Worm (Caenorhabditis elegans): Measurements from ENCODE around the gene C35B1.2.
"Not testable (repeated sequence)": the region's sequence is repeated elsewhere in the genome, so short reads cannot be mapped to it uniquely, and the experiment has no call there.

The C35B1.2 gene

DNA sequence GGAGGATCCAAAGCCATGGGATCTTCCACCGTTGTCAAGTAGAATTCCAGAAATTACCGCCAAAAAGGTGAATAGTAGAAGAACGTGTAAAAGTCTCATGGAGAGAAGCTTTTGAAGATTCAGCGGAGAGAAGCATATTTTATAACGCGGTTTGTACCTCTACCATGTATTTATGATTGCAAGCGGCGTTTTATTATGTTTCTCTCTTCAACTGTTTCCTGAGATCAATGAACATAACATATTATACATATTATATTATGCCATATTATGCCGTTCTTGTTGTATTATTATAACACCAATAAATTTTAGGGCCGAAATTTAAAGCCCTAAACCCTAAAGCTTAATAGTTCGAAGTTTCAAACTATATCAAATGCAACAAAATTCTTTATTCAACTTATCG is 54.3 kb downstream of the C35B1.2 start, which contains the start of gene F49F1.18:
F49F1.18 (minus strand) TSS at position 101 of the 400 bp plus-strand sequence.
- no peak for TF ChIP-seq ztf-18 (tag; optimal IDR thresholded peaks at IDR 0.05)
- TF ChIP-seq lin-26 (GFP tag; IDR thresholded peaks at IDR 0.05): no peak
- TF ChIP-seq Y95B8A.8 (GFP tag; IDR thresholded peaks at IDR 0.05): no peak
- no peak for TF ChIP-seq T26A5.8 (tag; optimal IDR thresholded peaks at IDR 0.05)
- no peak for TF ChIP-seq nfyb-1 (GFP tag; IDR thresholded peaks at IDR 0.05)
- TF ChIP-seq mcd-1 (GFP tag; IDR thresholded peaks at IDR 0.05): no peak
- no peak for TF ChIP-seq D2030.7 (GFP tag; IDR thresholded peaks at IDR 0.05)
- no peak for TF ChIP-seq hlh-12 (tag; optimal IDR thresholded peaks at IDR 0.05)
- TF ChIP-seq C17E4.6 (GFP tag; IDR thresholded peaks at IDR 0.05): no peak
- no peak for TF ChIP-seq lir-1 (GFP tag; conservative IDR thresholded peaks at IDR 0.05)
- TF ChIP-seq attf-6 (GFP tag; IDR thresholded peaks at IDR 0.05): no peak
- TF ChIP-seq F39B2.1 (GFP tag; IDR thresholded peaks at IDR 0.05): no peak
- TF ChIP-seq hsf-1 (GFP tag; IDR thresholded peaks at IDR 0.05): no peak
- no peak for TF ChIP-seq hmg-20 (GFP tag; IDR thresholded peaks at IDR 0.05)
- no peak for TF ChIP-seq nfya-1 (tag; optimal IDR thresholded peaks at IDR 0.05; ENCODE audit: borderline replicate concordance, insufficient read depth)
- TF ChIP-seq bed-1 (GFP tag; IDR thresholded peaks at IDR 0.05): no peak
- no peak for TF ChIP-seq lsy-27 (tag; optimal IDR thresholded peaks at IDR 0.05; ENCODE audit: borderline replicate concordance, insufficient read depth)
- no peak for TF ChIP-seq tbx-9 (tag; optimal IDR thresholded peaks at IDR 0.05; ENCODE audit: borderline replicate concordance)

DNA sequence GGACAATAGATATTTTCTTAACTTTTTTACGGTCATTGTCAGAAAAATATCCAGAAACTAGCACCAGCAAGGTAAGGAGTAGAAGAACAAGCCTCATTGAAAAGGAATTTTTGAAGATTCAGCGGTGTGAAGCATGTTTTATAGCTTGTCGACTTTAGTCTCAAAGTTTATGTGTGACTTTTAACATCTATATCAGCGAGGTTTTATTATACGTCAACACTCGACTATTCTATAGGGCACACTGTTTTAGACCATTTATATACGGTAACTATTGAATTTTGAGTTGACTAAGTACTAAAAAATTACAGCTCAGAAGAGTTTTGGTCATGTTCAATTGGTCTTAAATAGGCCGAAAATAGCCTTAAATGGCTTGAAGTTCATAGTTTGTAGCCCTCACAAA is 55.3 kb downstream of the C35B1.2 start, which contains the start of gene F49F1.11:
F49F1.11 (minus strand) TSS at position 101 of the 400 bp plus-strand sequence.
- TF ChIP-seq lir-1 (GFP tag; conservative IDR thresholded peaks at IDR 0.05): no peak
- TF ChIP-seq B0336.3 (GFP tag; IDR thresholded peaks at IDR 0.05): no peak
- no peak for TF ChIP-seq xnd-1 (tag; optimal IDR thresholded peaks at IDR 0.05)
- no peak for TF ChIP-seq lsy-27 (tag; optimal IDR thresholded peaks at IDR 0.05; ENCODE audit: borderline replicate concordance, insufficient read depth)
- TF ChIP-seq let-526 (GFP tag; IDR thresholded peaks at IDR 0.05): no peak
- no peak for TF ChIP-seq sea-2 (GFP tag; IDR thresholded peaks at IDR 0.05)
- TF ChIP-seq aptf-3 (GFP tag; IDR thresholded peaks at IDR 0.05): no peak
- no peak for TF ChIP-seq K11D2.4 (GFP tag; IDR thresholded peaks at IDR 0.05)
- TF ChIP-seq attf-5 (GFP tag; optimal IDR thresholded peaks at IDR 0.05): no peak
- no peak for TF ChIP-seq athp-1 (tag; optimal IDR thresholded peaks at IDR 0.05)
- TF ChIP-seq attf-3 (GFP tag; conservative IDR thresholded peaks at IDR 0.05): no peak
- no peak for TF ChIP-seq hmg-20 (GFP tag; IDR thresholded peaks at IDR 0.05)
- no peak for TF ChIP-seq hsf-1 (GFP tag; IDR thresholded peaks at IDR 0.05)
- no peak for TF ChIP-seq hmg-1.2 (GFP tag; IDR thresholded peaks at IDR 0.05)
- no peak for TF ChIP-seq Y53F4B.3 (GFP tag; IDR thresholded peaks at IDR 0.05)
- TF ChIP-seq dox-1 (GFP tag; IDR thresholded peaks at IDR 0.05): no peak

DNA sequence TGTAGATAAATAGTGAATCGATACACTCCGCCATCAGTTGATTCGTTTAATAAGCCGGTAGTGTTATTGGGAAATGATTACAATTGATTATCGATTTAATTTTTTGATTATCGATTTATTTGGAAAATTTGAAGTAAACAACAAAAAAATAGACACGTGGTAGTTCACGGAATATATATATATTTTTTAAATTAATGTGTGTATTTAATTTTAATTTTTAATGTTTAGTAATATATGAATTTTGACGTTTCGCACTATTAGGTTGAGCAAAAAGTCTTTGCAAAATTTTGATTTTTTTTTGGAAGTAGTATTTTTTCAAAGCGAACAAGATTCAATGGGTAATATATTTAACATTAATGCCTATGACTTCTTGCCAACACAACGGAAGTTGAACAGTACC is 57.0 kb downstream of the C35B1.2 start, which contains the start of gene F49F1.12:
F49F1.12 (minus strand) TSS at position 101 of the 400 bp plus-strand sequence.
- TF ChIP-seq F10E7.11 (tag; optimal IDR thresholded peaks at IDR 0.05); lin-40 (tag; optimal IDR thresholded peaks at IDR 0.05); aptf-3 (GFP tag; IDR thresholded peaks at IDR 0.05): not testable (repeated sequence)

DNA sequence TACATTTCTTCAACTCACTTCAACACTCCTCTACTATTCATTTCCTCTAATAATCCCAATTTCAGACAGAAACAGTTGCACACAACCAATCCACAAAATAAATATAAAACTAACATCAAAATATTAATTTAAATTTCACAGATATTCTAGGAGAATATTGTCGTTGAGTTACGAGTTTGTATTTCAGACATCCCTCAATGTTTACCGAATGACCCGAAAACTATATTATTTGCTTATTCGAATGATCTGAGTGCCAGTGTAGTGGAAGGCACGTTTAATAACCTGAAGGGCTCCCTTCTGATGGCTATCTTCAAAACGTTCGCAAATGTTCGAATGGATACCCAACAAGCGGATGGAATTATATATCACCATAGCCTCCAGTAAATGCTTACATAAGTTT is 58.8 kb downstream of the C35B1.2 start, which contains the start of gene R07C12.3:
R07C12.3 (plus strand) TSS at position 301 of the 400 bp plus-strand sequence.
- TF ChIP-seq F37B4.10 (GFP tag; IDR thresholded peaks at IDR 0.05): no peak
- no peak for TF ChIP-seq C17E4.6 (GFP tag; IDR thresholded peaks at IDR 0.05)
- TF ChIP-seq athp-1 (tag; optimal IDR thresholded peaks at IDR 0.05): no peak
- no peak for TF ChIP-seq ztf-3 (GFP tag; optimal IDR thresholded peaks at IDR 0.05)
- no peak for TF ChIP-seq B0261.1 (tag; optimal IDR thresholded peaks at IDR 0.05)

Measured in whole organism, young adult.